Fruit fly (Drosophila melanogaster): ENCODE measurements around the gene CG10472.
A peak's percentile ranks its signal among the peaks of the same experiment; 100 is the strongest.

CG10472 gene

dm6 chr3L:6059062-6059708 lies 3.5 kb downstream of the CG10472 start, which contains the start of gene CG6592 (continued):
- TF ChIP-seq bab2 (GFP tag; optimal IDR thresholded peaks at IDR 0.05) = no peak
- TF ChIP-seq MBD-R2 (GFP tag; IDR thresholded peaks at IDR 0.05) = no peak
- TF ChIP-seq CG18262 (tag; optimal IDR thresholded peaks at IDR 0.05) = no peak
- TF ChIP-seq CG12769 (tag; optimal IDR thresholded peaks at IDR 0.05) = no peak

- TF ChIP-seq Atf-2 (GFP tag; optimal IDR thresholded peaks at IDR 0.05) (no peak), CG5180 (GFP tag; optimal IDR thresholded peaks at IDR 0.05) (no peak), her (GFP tag; optimal IDR thresholded peaks at IDR 0.05) (no peak), CG8290 (GFP tag; optimal IDR thresholded peaks at IDR 0.05) (peak; percentile 36), CG8290 (tag; optimal IDR thresholded peaks at IDR 0.05) (no peak), NC2β (GFP tag; optimal IDR thresholded peaks at IDR 0.05) (no peak), CG4730 (GFP tag; IDR thresholded peaks at IDR 0.05) (no peak), Hmr (GFP tag; optimal IDR thresholded peaks at IDR 0.05) (peak; percentile 41), bsh (GFP tag; optimal IDR thresholded peaks at IDR 0.05) (no peak), CG31388 (GFP tag; optimal IDR thresholded peaks at IDR 0.05) (no peak), CG18011 (GFP tag; optimal IDR thresholded peaks at IDR 0.05) (no peak), CG8478 (optimal IDR thresholded peaks at IDR 0.05) (peak; percentile 96), CG12071 (GFP tag; optimal IDR thresholded peaks at IDR 0.05) (no peak), CG13424 (tag; optimal IDR thresholded peaks at IDR 0.05) (no peak), emc (GFP tag; optimal IDR thresholded peaks at IDR 0.05) (no peak), CG7271 (tag; optimal IDR thresholded peaks at IDR 0.05) (no peak), CkIIα-i1 (GFP tag; IDR thresholded peaks at IDR 0.05) (no peak), Dll (GFP tag; IDR thresholded peaks at IDR 0.05; ENCODE audit: partially characterized antibody) (peak; percentile 95), Stat92E (GFP tag; optimal IDR thresholded peaks at IDR 0.05) (no peak), corto (GFP tag; optimal IDR thresholded peaks at IDR 0.05) (no peak), Hmx (GFP tag; optimal IDR thresholded peaks at IDR 0.05) (no peak), Sox102F (GFP tag; optimal IDR thresholded peaks at IDR 0.05) (no peak), CG10543 (GFP tag; optimal IDR thresholded peaks at IDR 0.05) (no peak), CG30403 (GFP tag; optimal IDR thresholded peaks at IDR 0.05) (peak; percentile 6), Rfx (GFP tag; IDR thresholded peaks at IDR 0.05) (peak; percentile 40; the same call in 1 of the 2 replicates), exex (tag; optimal IDR thresholded peaks at IDR 0.05) (no peak), dmrt99B (tag; optimal IDR thresholded peaks at IDR 0.05) (no peak), p53 (GFP tag; optimal IDR thresholded peaks at IDR 0.05) (peak; percentile 19), CG1603 (tag; optimal IDR thresholded peaks at IDR 0.05) (peak; percentile 31), Atf3 (GFP tag; optimal IDR thresholded peaks at IDR 0.05) (no peak), zen2 (GFP tag; IDR thresholded peaks at IDR 0.05; ENCODE audit: partially characterized antibody) (peak; percentile 70; the same call in 1 of the 3 replicates), Pdp1 (GFP tag; optimal IDR thresholded peaks at IDR 0.05) (peak in 1 of 2 experiments; percentile 8), Asciz (GFP tag; optimal IDR thresholded peaks at IDR 0.05) (no peak), HHEX (GFP tag; optimal IDR thresholded peaks at IDR 0.05) (no peak), CG18262 (tag; optimal IDR thresholded peaks at IDR 0.05) (peak; percentile 4), maf-S (GFP tag; optimal IDR thresholded peaks at IDR 0.05) (no peak), cato (GFP tag; optimal IDR thresholded peaks at IDR 0.05; ENCODE audit: borderline replicate concordance) (no peak), Mes4 (GFP tag; optimal IDR thresholded peaks at IDR 0.05) (no peak), CG18599 (GFP tag; optimal IDR thresholded peaks at IDR 0.05) (no peak), tna (GFP tag; IDR thresholded peaks at IDR 0.05; ENCODE audit: partially characterized antibody) (peak; percentile 80), Optix (GFP tag; IDR thresholded peaks at IDR 0.05) (no peak), ssp (GFP tag; IDR thresholded peaks at IDR 0.05) (no peak), Dp (GFP tag; optimal IDR thresholded peaks at IDR 0.05) (peak; percentile 73), CG8359 (GFP tag; optimal IDR thresholded peaks at IDR 0.05; ENCODE audit: borderline replicate concordance) (no peak)
Observed at dm6 chr3L:6054803-6055202, 7.9 kb downstream of the CG10472 start, which contains the start of gene tant. TSS of gene tant (plus strand) at chr3L:6055136.

Measured in whole organism, embryonic.